Worm (Caenorhabditis elegans) whole organism, young adult: ENCODE measurements around the gene R08C7.4.

ENCODE experiments used
- B0019.2 ChIP-seq: fragments of 200-800 bp; sonication (Bioruptor generic); conservative IDR thresholded peaks from 2 replicates; pipeline ENCODE4 v1.3.6; 2022; ENCODE audit warnings: missing genetic modification reagents, missing genetic modification characterization, missing compliant biosample characterization
- F10E7.11 ChIP-seq: sonication (generic microtip); optimal IDR thresholded peaks from 2 replicates; lab custom pipeline; 2017; ENCODE audit warnings: mild to moderate bottlenecking, missing genetic modification characterization, moderate library complexity, missing compliant biosample characterization
- F52B5.7 ChIP-seq: sonication (generic microtip); optimal IDR thresholded peaks from 2 replicates; lab custom pipeline; 2016; ENCODE audit warnings: mild to moderate bottlenecking, missing genetic modification characterization, missing compliant biosample characterization
- K11D2.4 ChIP-seq: fragments of 200-800 bp; sonication (Bioruptor generic); IDR thresholded peaks from 2 replicates; pipeline ENCODE4 v1.3.6; 2022; ENCODE audit warnings: missing genetic modification reagents, missing genetic modification characterization, missing compliant biosample characterization
- K12H6.12 ChIP-seq: fragments of 200-800 bp; sonication (Bioruptor generic); optimal IDR thresholded peaks from 2 replicates; lab custom pipeline; 2018; ENCODE audit warnings: mild to moderate bottlenecking, missing genetic modification characterization, missing compliant biosample characterization
- T07F8.4 ChIP-seq: sonication (generic microtip); optimal IDR thresholded peaks from 2 replicates; lab custom pipeline; 2016; ENCODE audit warnings: mild to moderate bottlenecking, missing genetic modification characterization, moderate library complexity, missing compliant biosample characterization
- T26A5.8 ChIP-seq: sonication (generic microtip); optimal IDR thresholded peaks from 2 replicates; lab custom pipeline; 2016; ENCODE audit warnings: missing genetic modification characterization, missing compliant biosample characterization
- Y53F4B.3 ChIP-seq: fragments of 200-800 bp; sonication (Bioruptor generic); IDR thresholded peaks from 2 replicates; pipeline ENCODE4 v1.3.6; 2022; ENCODE audit warnings: missing genetic modification reagents, missing genetic modification characterization, missing compliant biosample characterization
- ZK185.1 ChIP-seq: sonication (generic microtip); optimal IDR thresholded peaks from 2 replicates; lab custom pipeline; 2016; ENCODE audit warnings: mild to moderate bottlenecking, missing genetic modification characterization, missing compliant biosample characterization; ENCODE audit not compliant: poor library complexity, severe bottlenecking
- bed-1 ChIP-seq: fragments of 200-800 bp; sonication (Bioruptor generic); IDR thresholded peaks from 2 replicates; pipeline ENCODE4 v1.3.6; 2022; ENCODE audit warnings: missing genetic modification reagents, missing genetic modification characterization, missing compliant biosample characterization
- cebp-1 ChIP-seq, 2 experiments: fragments of 200-800 bp in 1 of 2; sonication (Bioruptor generic) in 1 of 2; sonication (generic microtip) in 1 of 2; IDR thresholded peaks in 1 of 2; optimal IDR thresholded peaks in 1 of 2; 2 replicates each; pipeline versions ENCODE4 v1.3.6 to Lab custom; 2017 to 2022; ENCODE audit warnings: missing compliant biosample characterization in 2 of 2, missing genetic modification characterization in 2 of 2, mild to moderate bottlenecking in 1 of 2, missing genetic modification reagents in 1 of 2, moderate library complexity in 1 of 2
- cebp-2 ChIP-seq: fragments of 200-800 bp; sonication (Bioruptor generic); IDR thresholded peaks from 2 replicates; pipeline ENCODE4 v1.3.6; 2022; ENCODE audit warnings: missing genetic modification characterization, missing compliant biosample characterization
- ceh-40 ChIP-seq: fragments of 200-800 bp; sonication (Bioruptor generic); IDR thresholded peaks from 2 replicates; pipeline ENCODE4 v1.3.6; 2022; ENCODE audit warnings: missing genetic modification characterization, missing compliant biosample characterization
- dox-1 ChIP-seq: fragments of 200-800 bp; sonication (Bioruptor generic); IDR thresholded peaks from 2 replicates; pipeline ENCODE4 v1.3.6; 2022; ENCODE audit warnings: missing genetic modification reagents, missing genetic modification characterization, missing compliant biosample characterization
- dpl-1 ChIP-seq: fragments of 150-350 bp; optimal IDR thresholded peaks from 2 replicates; lab custom pipeline; 2014; ENCODE audit warnings: missing biosample characterization, missing genetic modification reagents, missing genetic modification characterization
- ekl-4 ChIP-seq: fragments of 200-800 bp; sonication (Bioruptor generic); IDR thresholded peaks from 2 replicates; pipeline ENCODE4 v1.3.6; 2022; ENCODE audit warnings: missing genetic modification reagents, missing genetic modification characterization, missing compliant biosample characterization
- hrde-1 ChIP-seq: sonication (generic microtip); optimal IDR thresholded peaks from 2 replicates; lab custom pipeline; 2016; ENCODE audit warnings: missing genetic modification characterization, mild to moderate bottlenecking, missing compliant biosample characterization, moderate library complexity, missing genotype, missing genetic modification reagents, borderline replicate concordance
- let-526 ChIP-seq: fragments of 200-800 bp; sonication (Bioruptor generic); IDR thresholded peaks from 2 replicates; pipeline ENCODE4 v1.3.6; 2022; ENCODE audit warnings: missing genetic modification reagents, missing genetic modification characterization, missing compliant biosample characterization
- let-607 ChIP-seq, 2 experiments: fragments of 200-800 bp in 1 of 2; sonication (Bioruptor generic) in 1 of 2; sonication (generic microtip) in 1 of 2; optimal IDR thresholded peaks; 2 replicates each; lab custom pipeline; 2016 to 2018; ENCODE audit warnings: mild to moderate bottlenecking in 2 of 2, missing compliant biosample characterization in 2 of 2, missing genetic modification characterization in 2 of 2, moderate library complexity in 2 of 2, missing genotype in 1 of 2
- lin-40 ChIP-seq: sonication (generic microtip); optimal IDR thresholded peaks from 2 replicates; lab custom pipeline; 2016; ENCODE audit warnings: missing genetic modification characterization, mild to moderate bottlenecking, missing compliant biosample characterization, missing genotype, missing genetic modification reagents
- lsl-1 ChIP-seq: fragments of 200-800 bp; sonication (Bioruptor generic); optimal IDR thresholded peaks from 2 replicates; lab custom pipeline; 2018; ENCODE audit warnings: mild to moderate bottlenecking, missing genetic modification characterization, moderate library complexity, missing compliant biosample characterization
- lsy-27 ChIP-seq: sonication (generic microtip); optimal IDR thresholded peaks from 2 replicates; lab custom pipeline; 2017; ENCODE audit warnings: missing genetic modification characterization, mild to moderate bottlenecking, missing compliant biosample characterization, antibody characterized with exemption, missing genotype, borderline replicate concordance; ENCODE audit not compliant: insufficient read depth
- mcd-1 ChIP-seq: fragments of 200-800 bp; sonication (Bioruptor generic); IDR thresholded peaks from 2 replicates; pipeline ENCODE4 v1.3.6; 2022; ENCODE audit warnings: missing genetic modification reagents, missing genetic modification characterization, missing compliant biosample characterization
- mel-28 ChIP-seq: sonication (generic microtip); optimal IDR thresholded peaks from 2 replicates; lab custom pipeline; 2016; ENCODE audit warnings: borderline replicate concordance, mild to moderate bottlenecking, missing genetic modification characterization, missing compliant biosample characterization
- mxl-1 ChIP-seq: sonication (generic microtip); optimal IDR thresholded peaks from 2 replicates; lab custom pipeline; 2016; ENCODE audit warnings: missing genetic modification characterization, missing compliant biosample characterization
- nfyb-1 ChIP-seq: fragments of 200-800 bp; sonication (Bioruptor generic); IDR thresholded peaks from 2 replicates; pipeline ENCODE4 v1.3.6; 2022; ENCODE audit warnings: missing genetic modification reagents, missing genetic modification characterization, missing compliant biosample characterization
- nhr-120 ChIP-seq: fragments of 200-800 bp; sonication (Bioruptor generic); IDR thresholded peaks from 2 replicates; pipeline ENCODE4 v1.3.6; 2022; ENCODE audit warnings: missing genetic modification characterization, missing compliant biosample characterization
- nhr-27 ChIP-seq: fragments of 200-800 bp; sonication (Bioruptor generic); optimal IDR thresholded peaks from 2 replicates; lab custom pipeline; 2018; ENCODE audit warnings: mild to moderate bottlenecking, missing genetic modification characterization, moderate library complexity, missing compliant biosample characterization
- nhr-80 ChIP-seq: sonication (generic microtip); optimal IDR thresholded peaks from 2 replicates; lab custom pipeline; 2016; ENCODE audit warnings: missing genetic modification characterization, missing compliant biosample characterization
- pbrm-1 ChIP-seq: fragments of 200-800 bp; sonication (Bioruptor generic); IDR thresholded peaks from 2 replicates; pipeline ENCODE4 v1.3.6; 2022; ENCODE audit warnings: missing genetic modification reagents, missing genetic modification characterization, missing compliant biosample characterization
- sdz-38 ChIP-seq: sonication (generic microtip); optimal IDR thresholded peaks from 2 replicates; lab custom pipeline; 2016; ENCODE audit warnings: missing genotype, missing genetic modification characterization, missing compliant biosample characterization
- snpc-1.3 ChIP-seq: sonication (generic microtip); optimal IDR thresholded peaks from 2 replicates; lab custom pipeline; 2017; ENCODE audit warnings: missing genetic modification characterization, mild to moderate bottlenecking, missing compliant biosample characterization, antibody characterized with exemption, moderate library complexity, missing genotype, missing genetic modification reagents; ENCODE audit not compliant: insufficient read depth
- sptf-2 ChIP-seq: fragments of 200-800 bp; sonication (Bioruptor generic); optimal IDR thresholded peaks from 2 replicates; lab custom pipeline; 2018; ENCODE audit warnings: mild to moderate bottlenecking, missing genetic modification characterization, missing compliant biosample characterization
- tlf-1 ChIP-seq: fragments of 200-800 bp; sonication (Bioruptor generic); optimal IDR thresholded peaks from 2 replicates; lab custom pipeline; 2018; ENCODE audit warnings: mild to moderate bottlenecking, missing genetic modification characterization, missing compliant biosample characterization
- unc-130 ChIP-seq: sonication (generic microtip); optimal IDR thresholded peaks from 2 replicates; lab custom pipeline; 2016; ENCODE audit warnings: missing genetic modification reagents, missing genetic modification characterization, missing compliant biosample characterization
- ztf-18 ChIP-seq: sonication (generic microtip); optimal IDR thresholded peaks from 2 replicates; lab custom pipeline; 2016; ENCODE audit warnings: missing genotype, mild to moderate bottlenecking, missing genetic modification characterization, missing compliant biosample characterization
- ztf-22 ChIP-seq: fragments of 200-800 bp; sonication (Bioruptor generic); optimal IDR thresholded peaks from 2 replicates; lab custom pipeline; 2018; ENCODE audit warnings: mild to moderate bottlenecking, missing genetic modification characterization, moderate library complexity, missing compliant biosample characterization
- ztf-6 ChIP-seq: fragments of 200-800 bp; sonication (Bioruptor generic); IDR thresholded peaks from 2 replicates; pipeline ENCODE4 v1.3.6; 2022; ENCODE audit warnings: missing genetic modification reagents, missing genetic modification characterization, missing compliant biosample characterization

Gene R08C7.4

DNA sequence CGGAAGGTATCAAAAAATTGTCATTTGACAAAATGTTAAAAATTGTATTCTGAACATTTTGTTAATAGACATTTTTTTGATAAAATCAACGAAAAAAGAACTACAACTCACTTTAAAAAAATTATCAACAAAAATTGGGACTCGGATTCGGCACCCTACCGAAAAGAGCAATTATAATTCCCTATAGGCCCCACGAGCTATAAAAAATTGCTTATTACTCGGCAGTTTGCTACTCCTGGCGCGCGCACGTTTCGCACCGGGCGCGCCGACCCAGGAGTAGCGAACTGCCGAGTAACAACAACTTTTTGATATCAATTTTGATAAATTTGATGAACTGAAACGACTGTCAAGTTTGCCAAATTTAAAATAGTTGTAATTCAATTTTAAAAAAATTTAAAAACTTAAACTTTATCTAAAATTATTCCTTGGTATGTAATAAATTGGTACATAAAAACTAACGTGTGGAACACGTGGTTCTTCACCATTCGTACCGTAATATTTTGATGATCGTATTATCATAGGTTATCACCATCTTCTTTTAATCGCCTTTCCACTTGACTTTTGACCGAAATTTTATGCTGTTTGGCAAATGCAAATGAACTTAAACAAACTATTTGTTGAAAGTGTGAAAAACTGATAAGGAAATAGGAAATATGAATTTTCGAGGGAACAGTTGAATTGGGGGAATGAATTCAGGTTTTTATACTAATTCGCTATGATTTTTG is 40.7 kb downstream of the R08C7.4 start (continued):
- TF ChIP-seq mxl-1 (no peak), lin-40 (tag; lab: Kevin White, UChicago) (no peak), T26A5.8 (tag; lab: Kevin White, UChicago) (no peak), cebp-1 (GFP tag; IDR thresholded peaks at IDR 0.05; lab: Robert Waterston, UW) (no peak), cebp-1 (tag; optimal IDR thresholded peaks at IDR 0.05; lab: Kevin White, UChicago) (peak; percentile 6), snpc-1.3 (tag; lab: Kevin White, UChicago) (no peak), lsl-1 (GFP tag; lab: Kevin White, UChicago) (no peak), let-526 (GFP tag; lab: Robert Waterston, UW) (no peak), lsy-27 (tag; lab: Kevin White, UChicago) (no peak), ZK185.1 (tag; lab: Kevin White, UChicago) (no peak), dpl-1 (GFP tag; lab: Kevin White, UChicago) (no peak), let-607 (tag; optimal IDR thresholded peaks at IDR 0.05; lab: Kevin White, UChicago) (peak in 1 of 2 experiments; percentile 17), hrde-1 (no peak), F52B5.7 (tag; lab: Kevin White, UChicago) (no peak), mel-28 (tag; lab: Kevin White, UChicago) (no peak), nhr-120 (GFP tag; lab: Robert Waterston, UW) (no peak), nfyb-1 (GFP tag; lab: Robert Waterston, UW) (no peak), sdz-38 (tag; lab: Kevin White, UChicago) (no peak), nhr-80 (tag; lab: Kevin White, UChicago) (peak; percentile 41), ztf-22 (no peak), ztf-6 (no peak), Y53F4B.3 (GFP tag; lab: Robert Waterston, UW) (no peak), T07F8.4 (tag; lab: Kevin White, UChicago) (no peak), F10E7.11 (tag; lab: Kevin White, UChicago) (no peak), sptf-2 (no peak), nhr-27 (tag; lab: Kevin White, UChicago) (no peak), K11D2.4 (GFP tag; lab: Robert Waterston, UW) (0 out of 2 replicates have a peak, but pooled peaks have one; percentile 33), K12H6.12 (tag; lab: Kevin White, UChicago) (no peak), cebp-2 (GFP tag; lab: Robert Waterston, UW) (no peak), ztf-18 (tag; lab: Kevin White, UChicago) (no peak), mcd-1 (GFP tag; lab: Robert Waterston, UW) (0 out of 2 replicates have a peak, but pooled peaks have one; percentile 9), B0019.2 (GFP tag; lab: Robert Waterston, UW) (no peak), unc-130 (GFP tag; lab: Kevin White, UChicago) (no peak), pbrm-1 (GFP tag; lab: Robert Waterston, UW) (no peak), tlf-1 (GFP tag; lab: Kevin White, UChicago) (no peak), ceh-40 (GFP tag; lab: Robert Waterston, UW) (no peak), bed-1 (GFP tag; lab: Robert Waterston, UW) (0 out of 2 replicates have a peak, but pooled peaks have one; percentile 10), ekl-4 (peak; percentile 13; the same call in 1 of the 2 replicates), dox-1 (GFP tag; lab: Robert Waterston, UW) (no peak; the same call in 1 of the 2 replicates)
